Worm (Caenorhabditis elegans) whole organism, L4 larva: ENCODE data around the gene cat-4.
A peak's percentile ranks its signal among the peaks of the same experiment; 100 is the strongest.

Experiments
- F10B5.3 ChIP-seq: sonication (generic microtip); optimal IDR thresholded peaks from 2 replicates; lab custom pipeline; 2016; ENCODE audit warnings: mild to moderate bottlenecking, missing genetic modification characterization, missing compliant biosample characterization
- F49E8.2 ChIP-seq: sonication (generic microtip); optimal IDR thresholded peaks from 2 replicates; lab custom pipeline; 2016; ENCODE audit warnings: missing compliant biosample characterization, mild to moderate bottlenecking, missing genetic modification characterization, borderline replicate concordance
- T26A8.4 ChIP-seq: fragments of 200-800 bp; sonication (Bioruptor generic); IDR thresholded peaks from 2 replicates; pipeline ENCODE4 v1.3.6; 2022; ENCODE audit warnings: missing genetic modification characterization, missing compliant biosample characterization
- Y75B8A.6 ChIP-seq: fragments of 200-800 bp; sonication (Bioruptor generic); IDR thresholded peaks from 2 replicates; pipeline ENCODE4 v1.3.6; 2022; ENCODE audit warnings: missing genetic modification reagents, missing genetic modification characterization, missing compliant biosample characterization
- attf-4 ChIP-seq: sonication (generic microtip); optimal IDR thresholded peaks from 3 replicates; lab custom pipeline; 2017; ENCODE audit warnings: missing biosample characterization, missing genetic modification characterization
- daf-12 ChIP-seq: fragments of 150-350 bp; optimal IDR thresholded peaks from 2 replicates; lab custom pipeline; 2014; ENCODE audit warnings: missing biosample characterization, missing genetic modification reagents, missing genetic modification characterization
- daf-19 ChIP-seq: fragments of 200-800 bp; sonication (Bioruptor generic); conservative IDR thresholded peaks from 2 replicates; pipeline ENCODE4 v1.3.6; 2022; ENCODE audit warnings: missing genetic modification characterization, missing compliant biosample characterization
- daf-8 ChIP-seq: fragments of 200-800 bp; sonication (Bioruptor generic); IDR thresholded peaks from 2 replicates; pipeline ENCODE4 v1.3.6; 2022; ENCODE audit warnings: missing genetic modification characterization, missing compliant biosample characterization
- dmd-8 ChIP-seq: fragments of 200-800 bp; sonication (Bioruptor generic); IDR thresholded peaks from 2 replicates; pipeline ENCODE4 v1.3.6; 2022; ENCODE audit warnings: missing genetic modification characterization, missing compliant biosample characterization
- duxl-1 ChIP-seq: sonication (generic microtip); optimal IDR thresholded peaks from 2 replicates; lab custom pipeline; 2016; ENCODE audit warnings: mild to moderate bottlenecking, missing genetic modification characterization, moderate library complexity, missing compliant biosample characterization; ENCODE audit not compliant: poor library complexity
- fos-1 ChIP-seq: fragments of 150-350 bp; optimal IDR thresholded peaks from 2 replicates; lab custom pipeline; 2014; ENCODE audit warnings: missing biosample characterization, missing genetic modification characterization
- hmg-1.1 ChIP-seq: fragments of 200-800 bp; sonication (Bioruptor generic); IDR thresholded peaks from 2 replicates; pipeline ENCODE4 v1.3.6; 2022; ENCODE audit warnings: missing genetic modification reagents, missing genetic modification characterization, missing compliant biosample characterization
- lim-7 ChIP-seq: fragments of 200-800 bp; sonication (Bioruptor generic); IDR thresholded peaks from 2 replicates; pipeline ENCODE4 v1.3.6; 2022; ENCODE audit warnings: missing genetic modification characterization, missing compliant biosample characterization
- lin-1 ChIP-seq: fragments of 200-800 bp; sonication (Bioruptor generic); IDR thresholded peaks from 2 replicates; pipeline ENCODE4 v1.3.6; 2022; ENCODE audit warnings: missing genetic modification reagents, missing genetic modification characterization, missing compliant biosample characterization
- lin-15B ChIP-seq: fragments of 150-350 bp; sonication (generic microtip); optimal IDR thresholded peaks from 3 replicates; lab custom pipeline; 2014; ENCODE audit warnings: missing biosample characterization, missing genetic modification characterization
- lsy-2 ChIP-seq, 2 experiments: fragments of 150-350 bp in 1 of 2; sonication (generic microtip) in 1 of 2; optimal IDR thresholded peaks; 2 replicates each; lab custom pipeline; 2014 to 2017; ENCODE audit warnings: missing biosample characterization in 2 of 2, missing genetic modification characterization in 2 of 2
- mdl-1 ChIP-seq, 2 experiments: fragments of 150-350 bp in 1 of 2; sonication (generic microtip) in 1 of 2; optimal IDR thresholded peaks; 2 replicates each; lab custom pipeline; 2014 to 2017; ENCODE audit warnings: missing biosample characterization in 2 of 2, missing genetic modification characterization in 2 of 2
- mep-1 ChIP-seq: fragments of 150-350 bp; sonication (generic microtip); optimal IDR thresholded peaks from 3 replicates; lab custom pipeline; 2014; ENCODE audit warnings: missing biosample characterization, missing genetic modification characterization
- mxl-3 ChIP-seq: fragments of 200-800 bp; sonication (Bioruptor generic); optimal IDR thresholded peaks from 2 replicates; lab custom pipeline; 2018; ENCODE audit warnings: mild to moderate bottlenecking, missing genetic modification characterization, missing compliant biosample characterization
- nhr-102 ChIP-seq: sonication (generic microtip); optimal IDR thresholded peaks from 2 replicates; lab custom pipeline; 2016; ENCODE audit warnings: mild to moderate bottlenecking, missing genetic modification characterization, moderate library complexity, missing compliant biosample characterization
- nhr-11 ChIP-seq: fragments of 150-350 bp; optimal IDR thresholded peaks from 2 replicates; lab custom pipeline; 2014; ENCODE audit warnings: missing biosample characterization, missing genetic modification characterization
- nhr-28 ChIP-seq: fragments of 150-350 bp; optimal IDR thresholded peaks from 2 replicates; lab custom pipeline; 2014; ENCODE audit warnings: missing biosample characterization, missing genetic modification characterization
- nhr-48 ChIP-seq: sonication (generic microtip); optimal IDR thresholded peaks from 2 replicates; lab custom pipeline; 2016; ENCODE audit warnings: mild to moderate bottlenecking, missing genetic modification characterization, missing compliant biosample characterization
- saeg-2 ChIP-seq: fragments of 200-800 bp; sonication (Bioruptor generic); IDR thresholded peaks from 2 replicates; pipeline ENCODE4 v1.3.6; 2022; ENCODE audit warnings: missing genetic modification reagents, missing genetic modification characterization, missing compliant biosample characterization
- sdz-12 ChIP-seq: fragments of 200-800 bp; sonication (Bioruptor generic); optimal IDR thresholded peaks from 2 replicates; lab custom pipeline; 2018; ENCODE audit warnings: mild to moderate bottlenecking, missing genetic modification characterization, missing compliant biosample characterization
- set-16 ChIP-seq: fragments of 200-800 bp; sonication (Bioruptor generic); IDR thresholded peaks from 2 replicates; pipeline ENCODE4 v1.3.6; 2022; ENCODE audit warnings: missing genetic modification reagents, missing genetic modification characterization, missing compliant biosample characterization
- tag-97 ChIP-seq: fragments of 200-800 bp; sonication (Bioruptor generic); IDR thresholded peaks from 2 replicates; pipeline ENCODE4 v1.3.6; 2022; ENCODE audit warnings: missing genetic modification characterization, missing compliant biosample characterization
- unc-62 ChIP-seq, 3 experiments: fragments of 150-350 bp in 1 of 3; sonication (generic microtip); optimal IDR thresholded peaks in 2 of 3; peaks in 1 of 3; 1 replicate in 1 of 3; 2 replicates in 2 of 3; lab custom pipeline; 2014 to 2017; ENCODE audit warnings: missing biosample characterization in 3 of 3, missing genetic modification characterization in 3 of 3, missing genetic modification reagents in 3 of 3, missing genotype in 1 of 3
- vab-7 ChIP-seq: fragments of 200-800 bp; sonication (Bioruptor generic); IDR thresholded peaks from 2 replicates; pipeline ENCODE4 v1.3.6; 2022; ENCODE audit warnings: missing genetic modification reagents, missing genetic modification characterization, missing compliant biosample characterization
- zfp-3 ChIP-seq: fragments of 200-800 bp; sonication (Bioruptor generic); conservative IDR thresholded peaks from 2 replicates; pipeline ENCODE4 v1.3.6; 2022; ENCODE audit warnings: missing genetic modification reagents, missing genetic modification characterization, missing compliant biosample characterization
- ztf-11 ChIP-seq: fragments of 150-350 bp; optimal IDR thresholded peaks from 2 replicates; lab custom pipeline; 2014; ENCODE audit warnings: missing biosample characterization, missing genetic modification characterization

Gene cat-4

DNA sequence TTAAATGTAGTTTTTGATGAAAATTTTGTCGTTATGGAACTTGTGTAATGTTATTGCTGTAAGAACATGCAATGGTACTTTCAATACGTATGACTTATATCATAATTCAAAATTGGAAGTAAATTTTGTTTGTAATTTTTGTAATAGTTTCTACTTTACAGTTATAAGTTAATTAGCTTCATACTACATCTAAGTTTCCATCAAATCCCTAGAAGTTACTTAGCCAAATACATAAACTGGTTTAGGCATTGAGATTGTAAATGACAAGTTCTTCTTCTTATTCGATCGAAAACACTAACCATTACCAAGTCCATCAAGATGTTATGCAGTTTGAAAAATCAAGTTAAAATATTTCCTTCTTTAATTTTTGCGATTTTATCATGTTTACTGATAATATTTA, 15.0 kb upstream of the cat-4 start, which contains the start of gene F32G8.2:
TSS of gene F32G8.2 (plus strand) at position 301 of the 400 bp plus-strand sequence.
- TF ChIP-seq daf-19, result no peak

DNA sequence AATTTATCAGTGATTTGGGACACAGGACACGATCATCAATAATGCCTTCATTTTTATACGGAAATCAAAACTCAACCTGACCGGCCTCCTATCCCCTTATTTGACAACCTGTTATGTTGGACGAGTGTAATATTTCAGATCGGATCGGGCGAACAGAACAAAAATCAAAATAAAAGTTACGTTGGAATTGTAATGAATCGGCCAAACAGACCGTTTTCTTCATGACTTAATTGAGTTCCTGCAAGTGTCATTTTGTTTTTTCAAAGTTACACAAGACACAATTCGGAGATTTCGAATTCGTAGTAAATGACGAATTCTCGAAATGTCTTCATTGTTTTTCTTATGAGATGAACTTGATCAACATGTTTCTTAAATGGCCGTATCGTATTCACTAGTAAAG, 9.4 kb upstream of the cat-4 start, which contains the start of gene F32G8.3:
TSS of gene F32G8.3 (minus strand) at position 101 of the 400 bp plus-strand sequence.
- TF ChIP-seq vab-7 (GFP tag; lab: Robert Waterston, UW) (no peak), ztf-11 (tag; lab: Kevin White, UChicago) (no peak), mxl-3 (GFP tag; lab: Kevin White, UChicago) (no peak), lim-7 (GFP tag; lab: Robert Waterston, UW) (no peak), lin-1 (GFP tag; lab: Robert Waterston, UW) (no peak), attf-4 (tag; lab: Kevin White, UChicago) (no peak), T26A8.4 (GFP tag; lab: Robert Waterston, UW) (no peak), nhr-48 (tag; lab: Kevin White, UChicago) (no peak)

DNA sequence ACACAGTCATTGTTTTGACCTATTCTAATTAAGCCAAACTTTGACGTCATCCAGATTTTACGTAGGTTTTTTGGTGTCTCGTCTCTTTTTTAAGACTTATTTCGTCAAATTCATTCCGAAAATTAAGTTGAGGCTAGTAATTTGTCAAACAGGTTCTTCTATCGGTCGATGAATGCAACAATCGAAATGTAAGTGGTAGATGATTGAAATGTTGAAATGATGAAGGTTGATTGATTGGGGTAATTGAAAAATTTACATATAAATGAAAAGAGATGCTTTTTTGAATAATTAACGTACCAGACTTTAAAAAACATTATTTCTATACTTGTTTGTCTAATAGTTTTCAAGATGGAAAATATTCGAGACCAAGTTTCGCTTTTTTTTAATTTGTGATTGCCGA, 8.3 kb upstream of the cat-4 start:
- TF ChIP-seq unc-62 (GFP tag; optimal IDR thresholded peaks at IDR 0.05 in 1 of 2; lab: Kevin White, UChicago), result peak in 1 of 2 experiments; percentile 85
- no peak for TF ChIP-seq unc-62 (tag; optimal IDR thresholded peaks at IDR 0.05; lab: Kevin White, UChicago)
- TF ChIP-seq lin-15B (tag; lab: Kevin White, UChicago), result no peak
- TF ChIP-seq, all 104 proteins: peak for 1

DNA sequence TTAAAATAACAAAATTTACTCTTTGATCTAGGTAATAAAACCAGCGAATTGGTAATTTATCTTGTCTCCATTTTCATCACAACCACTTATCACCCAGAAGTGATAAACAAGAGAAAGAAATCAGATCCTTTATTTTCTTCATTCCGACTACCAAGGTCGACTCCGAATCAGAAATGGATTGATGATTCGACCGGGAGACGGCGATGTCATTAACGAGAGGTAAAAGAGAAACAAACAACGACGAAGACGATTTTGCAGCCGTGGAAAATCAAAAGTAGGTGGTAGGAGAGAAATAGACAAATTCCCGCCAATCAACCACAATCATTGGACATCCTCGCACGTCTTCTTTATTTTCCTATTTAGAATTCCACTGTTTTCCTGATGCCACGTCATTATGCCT, 7.6 kb upstream of the cat-4 start:
- TF ChIP-seq nhr-28 (tag; lab: Kevin White, UChicago) (peak; percentile 49), duxl-1 (no peak)

DNA sequence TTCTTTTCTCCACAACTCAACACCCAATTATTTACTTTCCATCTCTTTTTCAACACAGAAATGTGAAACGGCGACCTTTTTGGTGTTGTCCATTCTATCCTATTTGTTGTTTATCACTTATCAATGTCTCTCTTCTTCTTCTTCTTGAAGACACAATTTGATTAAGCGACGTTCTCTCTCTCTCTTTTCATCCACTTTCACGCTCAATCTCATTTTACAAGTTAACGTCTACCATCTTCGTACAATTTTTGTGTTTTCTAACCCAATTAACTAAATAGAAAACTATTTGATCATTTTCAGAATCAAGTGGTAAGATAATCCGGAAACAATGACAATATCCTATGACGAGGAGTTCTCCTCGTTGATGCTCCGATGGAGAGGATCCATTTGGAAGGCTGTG, 7.0 kb upstream of the cat-4 start, which contains the start of gene best-14:
TSS of gene best-14 (plus strand) at position 301 of the 400 bp plus-strand sequence.
- no peak for TF ChIP-seq saeg-2 (GFP tag; lab: Robert Waterston, UW)
- no peak for TF ChIP-seq lsy-2 (tag; optimal IDR thresholded peaks at IDR 0.05; lab: Kevin White, UChicago)
- TF ChIP-seq unc-62 (GFP tag; optimal IDR thresholded peaks at IDR 0.05 in 1 of 2; lab: Kevin White, UChicago), result peak in 1 of 2 experiments; percentile 34
- TF ChIP-seq unc-62 (tag; optimal IDR thresholded peaks at IDR 0.05; lab: Kevin White, UChicago), result no peak
- TF ChIP-seq dmd-8, result no peak
- TF ChIP-seq daf-12 (tag; lab: Kevin White, UChicago), result no peak
- no peak for TF ChIP-seq F10B5.3 (tag; lab: Kevin White, UChicago)

DNA sequence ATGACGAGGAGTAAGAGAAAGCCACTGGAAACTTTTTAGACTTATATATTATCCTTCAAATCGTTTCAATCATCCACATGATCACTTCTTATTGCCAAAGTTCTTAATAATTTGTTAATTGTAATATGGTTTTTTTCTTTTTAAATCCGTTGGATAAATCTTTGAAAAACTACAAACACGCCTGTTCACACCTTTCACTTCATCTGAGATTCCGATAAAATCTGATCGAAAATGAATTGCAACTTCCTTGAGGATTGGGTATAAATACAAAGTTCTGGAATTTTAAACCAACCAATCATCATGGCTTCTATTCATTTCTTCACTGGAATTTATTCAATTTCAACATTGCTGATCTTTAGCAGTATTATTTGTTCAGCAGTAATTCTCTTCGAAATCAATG, 4.1 kb upstream of the cat-4 start, which contains the start of gene col-152:
TSS of gene col-152 (plus strand) at position 301 of the 400 bp plus-strand sequence.
- TF ChIP-seq fos-1 (tag; lab: Kevin White, UChicago) (no peak), tag-97 (GFP tag; lab: Robert Waterston, UW) (no peak), set-16 (GFP tag; lab: Robert Waterston, UW) (no peak), daf-12 (tag; lab: Kevin White, UChicago) (no peak), nhr-102 (tag; lab: Kevin White, UChicago) (no peak), Y75B8A.6 (GFP tag; lab: Robert Waterston, UW) (no peak), daf-8 (GFP tag; lab: Robert Waterston, UW) (no peak), hmg-1.1 (GFP tag; lab: Robert Waterston, UW) (no peak), nhr-11 (no peak), mep-1 (tag; lab: Kevin White, UChicago) (no peak), mdl-1 (tag; optimal IDR thresholded peaks at IDR 0.05; lab: Kevin White, UChicago) (no peak), zfp-3 (GFP tag; lab: Robert Waterston, UW) (no peak), T26A8.4 (GFP tag; lab: Robert Waterston, UW) (no peak), F49E8.2 (tag; lab: Kevin White, UChicago) (no peak), dmd-8 (no peak), sdz-12 (no peak)
